Fruit fly (Drosophila melanogaster) whole organism, prepupa: Measurements from ENCODE around the gene CG13252.

Source experiments
- CG10631 ChIP-seq: fragments of 200-800 bp; sonication (Bioruptor generic); optimal IDR thresholded peaks from 2 replicates; lab custom pipeline; 2016; ENCODE audit warnings: missing biosample characterization, missing genetic modification characterization
- CG10669 ChIP-seq: fragments of 200-800 bp; sonication (Bioruptor generic); optimal IDR thresholded peaks from 3 replicates; lab custom pipeline; 2018; ENCODE audit warnings: missing biosample characterization, mild to moderate bottlenecking, missing genetic modification characterization, moderate library complexity
- CG11294 ChIP-seq: fragments of 200-800 bp; sonication (Bioruptor generic); IDR thresholded peaks from 2 replicates; pipeline ENCODE4 v1.3.6; 2022; ENCODE audit warnings: missing biosample characterization, missing genetic modification characterization
- CG1621 ChIP-seq: fragments of 200-800 bp; sonication (Bioruptor generic); optimal IDR thresholded peaks from 3 replicates; lab custom pipeline; 2018; ENCODE audit warnings: missing biosample characterization, mild to moderate bottlenecking, missing genetic modification characterization
- CG3032 ChIP-seq: fragments of 200-800 bp; optimal IDR thresholded peaks from 2 replicates; lab custom pipeline; 2019; ENCODE audit warnings: missing biosample characterization, mild to moderate bottlenecking, missing genetic modification characterization, moderate library complexity
- CG31627 ChIP-seq: fragments of 200-800 bp; sonication (Bioruptor generic); optimal IDR thresholded peaks from 3 replicates; lab custom pipeline; 2016; ENCODE audit warnings: missing biosample characterization, missing genetic modification characterization
- CG34406 ChIP-seq: fragments of 200-800 bp; sonication (Bioruptor generic); optimal IDR thresholded peaks from 3 replicates; lab custom pipeline; 2016; ENCODE audit warnings: missing biosample characterization, missing genetic modification characterization
- CG3919 ChIP-seq: fragments of 200-800 bp; sonication (Bioruptor generic); optimal IDR thresholded peaks from 3 replicates; lab custom pipeline; 2016; ENCODE audit warnings: missing biosample characterization, missing genetic modification characterization
- CG4318 ChIP-seq: fragments of 200-800 bp; sonication (Bioruptor generic); optimal IDR thresholded peaks from 3 replicates; lab custom pipeline; 2017; ENCODE audit warnings: missing biosample characterization, mild to moderate bottlenecking, missing genetic modification characterization
- CG6163 ChIP-seq: fragments of 200-800 bp; sonication (Bioruptor generic); IDR thresholded peaks from 3 replicates; pipeline ENCODE4 v1.3.6; 2022; ENCODE audit warnings: missing biosample characterization, missing genetic modification characterization
- CG6276 ChIP-seq: fragments of 200-800 bp; sonication (Bioruptor generic); optimal IDR thresholded peaks from 2 replicates; lab custom pipeline; 2017; ENCODE audit warnings: missing biosample characterization, mild to moderate bottlenecking, missing genetic modification characterization
- CG6792 ChIP-seq: fragments of 200-800 bp; sonication (Bioruptor generic); optimal IDR thresholded peaks from 3 replicates; lab custom pipeline; 2016; ENCODE audit warnings: missing biosample characterization, missing genetic modification characterization
- CG6808 ChIP-seq: fragments of 200-800 bp; sonication (Bioruptor generic); optimal IDR thresholded peaks from 3 replicates; lab custom pipeline; 2017; ENCODE audit warnings: missing biosample characterization, missing genetic modification characterization, mild to moderate bottlenecking, moderate library complexity, missing genetic modification reagents
- CG7368 ChIP-seq: fragments of 200-800 bp; sonication (Bioruptor generic); optimal IDR thresholded peaks from 3 replicates; lab custom pipeline; 2016; ENCODE audit warnings: missing biosample characterization, missing genetic modification characterization
- CG8119 ChIP-seq: fragments of 200-800 bp; sonication (Bioruptor generic); IDR thresholded peaks from 3 replicates; pipeline ENCODE4 v1.3.6; 2022; ENCODE audit warnings: missing biosample characterization, missing genetic modification characterization
- CG8319 ChIP-seq: fragments of 200-800 bp; sonication (Bioruptor generic); optimal IDR thresholded peaks from 3 replicates; lab custom pipeline; 2016; ENCODE audit warnings: missing biosample characterization, missing genetic modification characterization
- CG8632 ChIP-seq: fragments of 200-800 bp; sonication (Bioruptor generic); optimal IDR thresholded peaks from 3 replicates; lab custom pipeline; 2016; ENCODE audit warnings: missing biosample characterization, missing genetic modification characterization
- CG9139 ChIP-seq: fragments of 200-800 bp; sonication (Bioruptor generic); optimal IDR thresholded peaks from 3 replicates; lab custom pipeline; 2017; ENCODE audit warnings: missing biosample characterization, mild to moderate bottlenecking, missing genetic modification characterization
- Eip75B ChIP-seq: fragments of 200-800 bp; sonication (Bioruptor generic); optimal IDR thresholded peaks from 3 replicates; lab custom pipeline; 2016; ENCODE audit warnings: missing biosample characterization, missing genetic modification characterization
- Eip78C ChIP-seq: fragments of 200-800 bp; sonication (Bioruptor generic); peaks from one replicate; lab custom pipeline; 2016; ENCODE audit warnings: missing biosample characterization, missing genetic modification characterization
- Eip93F ChIP-seq: fragments of 200-800 bp; sonication (Bioruptor generic); optimal IDR thresholded peaks from 2 replicates; lab custom pipeline; 2016; ENCODE audit warnings: missing biosample characterization, mild to moderate bottlenecking, missing genetic modification characterization
- Ets21C ChIP-seq: fragments of 200-800 bp; sonication (Bioruptor generic); optimal IDR thresholded peaks from 3 replicates; lab custom pipeline; 2016; ENCODE audit warnings: missing biosample characterization, missing genetic modification characterization
- Ets96B ChIP-seq: fragments of 200-800 bp; optimal IDR thresholded peaks from 2 replicates; lab custom pipeline; 2019; ENCODE audit warnings: missing biosample characterization, mild to moderate bottlenecking, missing genetic modification characterization, moderate library complexity
- Gug ChIP-seq: fragments of 200-800 bp; sonication (Bioruptor generic); IDR thresholded peaks from 2 replicates; pipeline ENCODE4 v1.3.6; 2022; ENCODE audit warnings: missing biosample characterization, missing genetic modification characterization
- Hr38 ChIP-seq: sonication (Bioruptor generic); optimal IDR thresholded peaks from 2 replicates; lab custom pipeline; 2016; ENCODE audit warnings: missing biosample characterization, missing genetic modification characterization
- Lpt ChIP-seq: fragments of 200-800 bp; sonication (Bioruptor generic); optimal IDR thresholded peaks from 3 replicates; lab custom pipeline; 2016; ENCODE audit warnings: missing biosample characterization, missing genetic modification characterization
- Met ChIP-seq: fragments of 200-800 bp; sonication (Bioruptor generic); optimal IDR thresholded peaks from 3 replicates; lab custom pipeline; 2016; ENCODE audit warnings: missing biosample characterization, missing genetic modification characterization
- OdsH ChIP-seq: fragments of 200-800 bp; sonication (Bioruptor generic); optimal IDR thresholded peaks from 3 replicates; lab custom pipeline; 2016; ENCODE audit warnings: missing biosample characterization, missing genetic modification characterization
- Sox102F ChIP-seq: fragments of 200-800 bp; sonication (Bioruptor generic); optimal IDR thresholded peaks from 2 replicates; lab custom pipeline; 2016; ENCODE audit warnings: missing biosample characterization, mild to moderate bottlenecking, missing genetic modification characterization
- Sox14 ChIP-seq: fragments of 200-800 bp; sonication (Bioruptor generic); optimal IDR thresholded peaks from 3 replicates; lab custom pipeline; 2016; ENCODE audit warnings: missing biosample characterization, missing genetic modification characterization
- acj6 ChIP-seq: fragments of 200-800 bp; sonication (Bioruptor generic); optimal IDR thresholded peaks from 3 replicates; lab custom pipeline; 2016; ENCODE audit warnings: missing biosample characterization, missing genetic modification characterization
- cyc ChIP-seq: fragments of 200-800 bp; sonication (Bioruptor generic); optimal IDR thresholded peaks from 3 replicates; lab custom pipeline; 2016; ENCODE audit warnings: missing biosample characterization, missing genetic modification characterization
- dac ChIP-seq: fragments of 200-800 bp; sonication (Bioruptor generic); optimal IDR thresholded peaks from 2 replicates; lab custom pipeline; 2017; ENCODE audit warnings: missing biosample characterization, mild to moderate bottlenecking, missing genetic modification characterization
- dsx ChIP-seq: fragments of 200-800 bp; optimal IDR thresholded peaks from 3 replicates; lab custom pipeline; 2019; ENCODE audit warnings: missing biosample characterization, mild to moderate bottlenecking, missing genetic modification characterization, moderate library complexity; ENCODE audit not compliant: poor library complexity, severe bottlenecking
- esn ChIP-seq: fragments of 200-800 bp; sonication (Bioruptor generic); optimal IDR thresholded peaks from 2 replicates; lab custom pipeline; 2016; ENCODE audit warnings: missing biosample characterization, mild to moderate bottlenecking, missing genetic modification characterization, moderate library complexity
- fd59A ChIP-seq: fragments of 200-800 bp; sonication (Bioruptor generic); optimal IDR thresholded peaks from 2 replicates; lab custom pipeline; 2017; ENCODE audit warnings: missing biosample characterization, mild to moderate bottlenecking, missing genetic modification characterization, missing genetic modification reagents
- fd85E ChIP-seq: fragments of 200-800 bp; sonication (Bioruptor generic); optimal IDR thresholded peaks from 3 replicates; lab custom pipeline; 2016; ENCODE audit warnings: missing biosample characterization, missing genetic modification characterization
- fkh ChIP-seq: fragments of 200-800 bp; sonication (Bioruptor generic); optimal IDR thresholded peaks from 3 replicates; lab custom pipeline; 2017; ENCODE audit warnings: missing biosample characterization, mild to moderate bottlenecking, missing genetic modification characterization, moderate library complexity
- net ChIP-seq: fragments of 200-800 bp; sonication (Bioruptor generic); optimal IDR thresholded peaks from 3 replicates; lab custom pipeline; 2016; ENCODE audit warnings: missing biosample characterization, missing genetic modification characterization
- salr ChIP-seq, 2 experiments: fragments of 200-800 bp; sonication (Bioruptor generic); optimal IDR thresholded peaks; 3 replicates each; lab custom pipeline; 2016 to 2018; ENCODE audit warnings: missing biosample characterization in 2 of 2, missing genetic modification characterization in 2 of 2, mild to moderate bottlenecking in 1 of 2
- spab ChIP-seq: fragments of 200-800 bp; sonication (Bioruptor generic); optimal IDR thresholded peaks from 2 replicates; lab custom pipeline; 2017; ENCODE audit warnings: missing biosample characterization, mild to moderate bottlenecking, missing genetic modification characterization, missing genetic modification reagents
- ss ChIP-seq, 2 experiments: fragments of 200-800 bp; sonication (Bioruptor generic); optimal IDR thresholded peaks; 2 replicates in 1 of 2; 3 replicates in 1 of 2; lab custom pipeline; 2017 to 2018; ENCODE audit warnings: mild to moderate bottlenecking in 2 of 2, missing biosample characterization in 2 of 2, missing genetic modification characterization in 2 of 2, moderate library complexity in 1 of 2
- svp ChIP-seq: fragments of 200-800 bp; sonication (Bioruptor generic); peaks from one replicate; lab custom pipeline; 2016; ENCODE audit warnings: missing biosample characterization, missing genetic modification characterization
- topi ChIP-seq: fragments of 200-800 bp; sonication (Bioruptor generic); optimal IDR thresholded peaks from 3 replicates; lab custom pipeline; 2016; ENCODE audit warnings: missing biosample characterization, missing genetic modification characterization
- vri ChIP-seq: fragments of 200-800 bp; sonication (Bioruptor generic); optimal IDR thresholded peaks from 3 replicates; lab custom pipeline; 2016; ENCODE audit warnings: missing biosample characterization, mild to moderate bottlenecking, missing genetic modification characterization

Gene CG13252

DNA sequence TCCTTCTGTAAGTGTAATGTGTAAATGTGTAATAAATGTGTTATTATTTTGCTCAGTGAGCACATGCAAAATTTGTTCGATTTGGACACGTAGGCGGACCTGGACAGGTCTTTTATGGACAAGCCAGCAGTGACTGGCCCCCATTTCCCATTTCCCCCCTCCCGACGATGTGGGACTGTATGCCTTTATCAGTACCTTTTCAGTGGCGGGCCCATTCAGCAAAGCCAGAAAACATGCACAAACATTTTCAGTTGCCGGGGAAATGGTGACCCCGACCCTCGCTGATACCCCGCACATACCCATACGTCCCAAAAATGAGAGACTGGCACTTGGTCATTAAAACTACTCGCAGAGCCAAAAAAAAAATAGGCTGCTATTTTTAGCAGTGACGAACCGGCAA lies 5.9 kb downstream of the CG13252 start:
- no peak for TF ChIP-seq fkh (GFP tag; lab: Kevin White, UChicago)
- 0 out of 3 replicates have a peak, but pooled peaks have one; percentile 0 for TF ChIP-seq CG8119
- peak; percentile 21 for TF ChIP-seq CG8319 (GFP tag; lab: Kevin White, UChicago)
- TF ChIP-seq svp (GFP tag; lab: Kevin White, UChicago), result peak; percentile 2
- no peak for TF ChIP-seq CG6163 (GFP tag; lab: Robert Waterston, UW)

DNA sequence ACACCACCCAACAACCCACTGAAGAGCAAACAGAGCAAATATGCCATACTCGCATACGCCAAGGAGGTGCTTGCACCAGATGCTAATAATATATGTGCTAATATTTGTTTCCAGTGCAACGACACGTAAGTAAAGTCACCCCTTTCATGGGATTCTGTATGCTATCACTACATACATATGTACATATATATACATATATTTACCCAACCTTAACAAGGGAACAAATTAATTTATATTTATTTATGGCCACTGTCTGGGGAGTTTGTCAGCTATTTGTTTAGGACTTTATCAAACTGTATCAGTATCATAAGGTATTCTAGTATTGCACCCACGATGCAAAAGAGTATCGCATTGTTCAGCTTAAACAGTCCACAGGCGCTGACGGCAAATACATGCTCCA lies 7.0 kb downstream of the CG13252 start:
- peak; percentile 8 for TF ChIP-seq CG3919 (GFP tag; lab: Kevin White, UChicago)
- no peak for TF ChIP-seq CG10631 (GFP tag; lab: Kevin White, UChicago)
- TF ChIP-seq CG6808, result peak; percentile 15
- no peak for TF ChIP-seq CG6163 (GFP tag; lab: Robert Waterston, UW)
- TF ChIP-seq CG4318 (GFP tag; lab: Kevin White, UChicago), result no peak
- TF ChIP-seq dsx (GFP tag; lab: Kevin White, UChicago), result no peak
- TF ChIP-seq CG9139 (GFP tag; lab: Kevin White, UChicago), result peak; percentile 30
- TF ChIP-seq Eip75B (GFP tag; lab: Kevin White, UChicago), result no peak
- TF ChIP-seq CG34406 (GFP tag; lab: Kevin White, UChicago), result peak; percentile 5
- no peak for TF ChIP-seq Ets96B (tag; lab: Kevin White, UChicago)
- peak in 1 of 2 experiments; percentile 25 for TF ChIP-seq salr (GFP tag; optimal IDR thresholded peaks at IDR 0.05; lab: Kevin White, UChicago)
- TF ChIP-seq fkh (GFP tag; lab: Kevin White, UChicago), result peak; percentile 24
- peak; percentile 1 to 35 for TF ChIP-seq ss (GFP tag; optimal IDR thresholded peaks at IDR 0.05; lab: Kevin White, UChicago)
- no peak for TF ChIP-seq OdsH
- TF ChIP-seq CG7368, result no peak
- no peak for TF ChIP-seq topi (GFP tag; lab: Kevin White, UChicago)
- no peak for TF ChIP-seq CG31627 (GFP tag; lab: Kevin White, UChicago)
- no peak for TF ChIP-seq fd59A (GFP tag; lab: Kevin White, UChicago)
- TF ChIP-seq svp (GFP tag; lab: Kevin White, UChicago), result peak; percentile 65
- no peak for TF ChIP-seq CG10669 (GFP tag; lab: Kevin White, UChicago)
- TF ChIP-seq vri (GFP tag; lab: Kevin White, UChicago), result peak; percentile 3
- TF ChIP-seq spab, result peak; percentile 5
- no peak for TF ChIP-seq dac (GFP tag; lab: Kevin White, UChicago)
- TF ChIP-seq Eip78C (GFP tag; lab: Kevin White, UChicago), result peak; percentile 52
- TF ChIP-seq, all 60 proteins: peak for 11

DNA sequence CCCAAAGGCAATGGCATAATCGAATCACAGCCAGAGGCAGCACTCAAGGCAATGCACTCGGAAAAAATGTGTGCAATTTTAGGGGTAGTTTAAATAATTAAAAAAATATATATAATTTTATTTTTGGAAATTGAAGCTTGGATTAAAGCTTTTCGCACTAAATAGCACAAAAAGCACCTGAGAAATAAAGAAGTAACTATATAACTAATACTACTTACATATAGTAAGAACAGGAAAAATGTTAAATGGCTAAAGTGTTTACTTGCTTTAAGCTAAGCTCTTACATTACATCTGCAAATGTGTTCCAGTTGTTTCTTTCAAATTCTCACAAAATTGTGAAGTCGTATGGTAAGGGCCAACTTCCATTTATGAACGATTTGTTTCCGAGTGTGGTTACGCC lies 9.0 kb downstream of the CG13252 start, which contains the start of gene Gr77a:
Gene Gr77a, minus strand, starts transcription at position 17 of the 400 bp plus-strand sequence.
- TF ChIP-seq Met (GFP tag; lab: Kevin White, UChicago) (no peak), Sox14 (no peak), fkh (GFP tag; lab: Kevin White, UChicago) (no peak), Ets21C (GFP tag; lab: Kevin White, UChicago) (no peak), CG1621 (no peak), CG8119 (no peak), CG6276 (GFP tag; lab: Kevin White, UChicago) (no peak), CG8632 (GFP tag; lab: Kevin White, UChicago) (peak; percentile 28), Sox102F (GFP tag; lab: Kevin White, UChicago) (peak; percentile 17), CG6792 (GFP tag; lab: Kevin White, UChicago) (peak; percentile 20), CG11294 (no peak), CG3032 (tag; lab: Kevin White, UChicago) (peak; percentile 50), fd59A (GFP tag; lab: Kevin White, UChicago) (no peak), OdsH (peak; percentile 32), Eip75B (GFP tag; lab: Kevin White, UChicago) (no peak), net (GFP tag; lab: Kevin White, UChicago) (no peak), CG9139 (GFP tag; lab: Kevin White, UChicago) (no peak), fd85E (no peak), Gug (no peak), Hr38 (GFP tag; lab: Kevin White, UChicago) (no peak), CG10669 (GFP tag; lab: Kevin White, UChicago) (peak; percentile 42), CG10631 (GFP tag; lab: Kevin White, UChicago) (peak; percentile 58), Ets96B (tag; lab: Kevin White, UChicago) (peak; percentile 41), CG34406 (GFP tag; lab: Kevin White, UChicago) (peak; percentile 40), salr (GFP tag; optimal IDR thresholded peaks at IDR 0.05; lab: Kevin White, UChicago) (no peak), vri (GFP tag; lab: Kevin White, UChicago) (no peak), cyc (GFP tag; lab: Kevin White, UChicago) (no peak), esn (GFP tag; lab: Kevin White, UChicago) (peak; percentile 12), CG31627 (GFP tag; lab: Kevin White, UChicago) (no peak), acj6 (GFP tag; lab: Kevin White, UChicago) (peak; percentile 29), ss (GFP tag; optimal IDR thresholded peaks at IDR 0.05; lab: Kevin White, UChicago) (peak in 1 of 2 experiments; percentile 53), Eip93F (GFP tag; lab: Kevin White, UChicago) (no peak), Lpt (no peak)
